Fruit fly (Drosophila melanogaster) whole organism, adult: ENCODE data around the gene CG34327.

Experiments
- CG11617 ChIP-seq: fragments of 200-800 bp; sonication (Bioruptor generic); optimal IDR thresholded peaks from 2 replicates; lab custom pipeline; 2017; ENCODE audit warnings: mild to moderate bottlenecking, missing biosample characterization, missing genetic modification reagents, missing genetic modification characterization
- CG12768 ChIP-seq: fragments of 200-800 bp; sonication (Bioruptor generic); optimal IDR thresholded peaks from 2 replicates; lab custom pipeline; 2017; ENCODE audit warnings: missing biosample characterization, missing genetic modification characterization, mild to moderate bottlenecking, moderate library complexity, missing genetic modification reagents
- CG14711 ChIP-seq: fragments of 200-800 bp; sonication (Bioruptor generic); optimal IDR thresholded peaks from 2 replicates; lab custom pipeline; 2018; ENCODE audit warnings: missing biosample characterization, mild to moderate bottlenecking, missing genetic modification characterization, moderate library complexity
- CG1620 ChIP-seq: fragments of 200-800 bp; sonication (Bioruptor generic); optimal IDR thresholded peaks from 2 replicates; lab custom pipeline; 2016; ENCODE audit warnings: missing biosample characterization, missing genetic modification characterization
- CG33017 ChIP-seq: fragments of 200-800 bp; sonication (Bioruptor generic); optimal IDR thresholded peaks from 2 replicates; lab custom pipeline; 2018; ENCODE audit warnings: missing biosample characterization, mild to moderate bottlenecking, missing genetic modification characterization, moderate library complexity
- CG5204 ChIP-seq: fragments of 200-800 bp; sonication (Bioruptor generic); optimal IDR thresholded peaks from 2 replicates; lab custom pipeline; 2016; ENCODE audit warnings: missing biosample characterization, missing genetic modification characterization
- CG7045 ChIP-seq: fragments of 200-800 bp; sonication (Bioruptor generic); optimal IDR thresholded peaks from 2 replicates; lab custom pipeline; 2017; ENCODE audit warnings: missing biosample characterization, mild to moderate bottlenecking, missing genetic modification characterization
- CG7101 ChIP-seq: fragments of 200-800 bp; sonication (Bioruptor generic); optimal IDR thresholded peaks from 2 replicates; lab custom pipeline; 2018; ENCODE audit warnings: missing biosample characterization, mild to moderate bottlenecking, missing genetic modification characterization, moderate library complexity
- Clk ChIP-seq: fragments of 200-800 bp; sonication (Bioruptor generic); optimal IDR thresholded peaks from 2 replicates; lab custom pipeline; 2017; ENCODE audit warnings: missing biosample characterization, missing genetic modification characterization
- Crg-1 ChIP-seq: fragments of 200-800 bp; sonication (Bioruptor generic); optimal IDR thresholded peaks from 2 replicates; lab custom pipeline; 2016; ENCODE audit warnings: missing biosample characterization, missing genetic modification characterization
- Hr96 ChIP-seq: fragments of 200-800 bp; sonication (Bioruptor generic); optimal IDR thresholded peaks from 2 replicates; lab custom pipeline; 2016; ENCODE audit warnings: missing biosample characterization, missing genetic modification characterization
- Mnt ChIP-seq: fragments of 200-800 bp; sonication (Bioruptor generic); optimal IDR thresholded peaks from 2 replicates; lab custom pipeline; 2016; ENCODE audit warnings: missing biosample characterization, mild to moderate bottlenecking, missing genetic modification characterization
- bab1 ChIP-seq: fragments of 200-800 bp; sonication (Bioruptor generic); optimal IDR thresholded peaks from 3 replicates; lab custom pipeline; 2019; ENCODE audit warnings: missing biosample characterization, mild to moderate bottlenecking, missing genetic modification characterization, moderate library complexity
- cic ChIP-seq: fragments of 200-800 bp; sonication (Bioruptor generic); optimal IDR thresholded peaks from 2 replicates; lab custom pipeline; 2017; ENCODE audit warnings: missing biosample characterization, mild to moderate bottlenecking, missing genetic modification characterization, moderate library complexity
- cnc ChIP-seq, 2 experiments: fragments of >200 bp; optimal IDR thresholded peaks; 2 replicates each; lab custom pipeline; 2017
- kay ChIP-seq: fragments of 200-800 bp; sonication (Bioruptor generic); peaks from one replicate; lab custom pipeline; 2016; ENCODE audit warnings: missing biosample characterization, missing genetic modification characterization, borderline replicate concordance
- ovo ChIP-seq: fragments of 200-800 bp; sonication (Bioruptor generic); optimal IDR thresholded peaks from 2 replicates; lab custom pipeline; 2016; ENCODE audit warnings: missing biosample characterization, missing genetic modification characterization
- pad ChIP-seq: fragments of 200-800 bp; sonication (Bioruptor generic); optimal IDR thresholded peaks from 3 replicates; lab custom pipeline; 2017; ENCODE audit warnings: missing biosample characterization, missing genetic modification characterization, mild to moderate bottlenecking, moderate library complexity, missing genetic modification reagents
- tj ChIP-seq: fragments of 200-800 bp; sonication (Bioruptor generic); optimal IDR thresholded peaks from 3 replicates; lab custom pipeline; 2017; ENCODE audit warnings: missing biosample characterization, mild to moderate bottlenecking, missing genetic modification characterization, moderate library complexity
- toe ChIP-seq: fragments of 200-800 bp; sonication (Bioruptor generic); optimal IDR thresholded peaks from 2 replicates; lab custom pipeline; 2016; ENCODE audit warnings: missing biosample characterization, missing genetic modification characterization

Gene CG34327

dm6 chrX:17187495-17187894 is 36.1 kb downstream of the CG34327 start:
- TF ChIP-seq Hr96 (GFP tag; lab: Kevin White, UChicago): no peak
- TF ChIP-seq bab1 (GFP tag; lab: Kevin White, UChicago): peak; percentile 12
- no peak for TF ChIP-seq CG7045
- no peak for TF ChIP-seq kay
- TF ChIP-seq CG1620: no peak
- TF ChIP-seq CG33017: no peak
- TF ChIP-seq CG14711 (tag; lab: Kevin White, UChicago): no peak

- TF ChIP-seq Clk (GFP tag; lab: Kevin White, UChicago) (no peak), bab1 (GFP tag; lab: Kevin White, UChicago) (no peak), tj (GFP tag; lab: Kevin White, UChicago) (no peak), CG1620 (no peak), cic (GFP tag; lab: Kevin White, UChicago) (peak; percentile 79), Mnt (GFP tag; lab: Kevin White, UChicago) (peak; percentile 19), CG5204 (GFP tag; lab: Kevin White, UChicago) (no peak), pad (no peak), CG12768 (GFP tag; lab: Kevin White, UChicago) (no peak), CG11617 (GFP tag; lab: Kevin White, UChicago) (no peak), Hr96 (GFP tag; lab: Kevin White, UChicago) (no peak), CG7101 (tag; lab: Kevin White, UChicago) (peak; percentile 7), kay (peak; percentile 60), ovo (GFP tag; lab: Kevin White, UChicago) (no peak), cnc (optimal IDR thresholded peaks at IDR 0.05; lab: Kevin White, UChicago) (no peak), CG7045 (no peak), Crg-1 (GFP tag; lab: Kevin White, UChicago) (no peak), toe (GFP tag; lab: Kevin White, UChicago) (no peak)
Observed at dm6 chrX:17186432-17186831, 37.2 kb downstream of the CG34327 start.

dm6 chrX:17183486-17183885 is 40.1 kb downstream of the CG34327 start:
- TF ChIP-seq CG7045: no peak
- no peak for TF ChIP-seq kay
- no peak for TF ChIP-seq tj (GFP tag; lab: Kevin White, UChicago)
- no peak for TF ChIP-seq CG5204 (GFP tag; lab: Kevin White, UChicago)
- peak; percentile 47 for TF ChIP-seq CG1620
- TF ChIP-seq cic (GFP tag; lab: Kevin White, UChicago): no peak
- no peak for TF ChIP-seq bab1 (GFP tag; lab: Kevin White, UChicago)
- no peak for TF ChIP-seq CG12768 (GFP tag; lab: Kevin White, UChicago)
- peak; percentile 70 for TF ChIP-seq Crg-1 (GFP tag; lab: Kevin White, UChicago)
- no peak for TF ChIP-seq CG11617 (GFP tag; lab: Kevin White, UChicago)
- no peak for TF ChIP-seq toe (GFP tag; lab: Kevin White, UChicago)
- TF ChIP-seq Hr96 (GFP tag; lab: Kevin White, UChicago): no peak
- peak; percentile 0 for TF ChIP-seq pad
- TF ChIP-seq CG14711 (tag; lab: Kevin White, UChicago): peak; percentile 23
- TF ChIP-seq ovo (GFP tag; lab: Kevin White, UChicago): no peak
- peak; percentile 16 for TF ChIP-seq Mnt (GFP tag; lab: Kevin White, UChicago)
- no peak for TF ChIP-seq Clk (GFP tag; lab: Kevin White, UChicago)
- no peak for TF ChIP-seq cnc (optimal IDR thresholded peaks at IDR 0.05; lab: Kevin White, UChicago)
- no peak for TF ChIP-seq CG33017
- TF ChIP-seq CG7101 (tag; lab: Kevin White, UChicago): peak; percentile 43

dm6 chrX:17181264-17182198 is 42.1 kb downstream of the CG34327 start:
- TF ChIP-seq kay (peak; percentile 35), CG7045 (no peak), CG14711 (tag; lab: Kevin White, UChicago) (peak; percentile 6)

- TF ChIP-seq CG5204 (GFP tag; lab: Kevin White, UChicago) (no peak), ovo (GFP tag; lab: Kevin White, UChicago) (no peak), toe (GFP tag; lab: Kevin White, UChicago) (no peak), pad (no peak), tj (GFP tag; lab: Kevin White, UChicago) (no peak), CG14711 (tag; lab: Kevin White, UChicago) (no peak)
Observed at dm6 chrX:17180523-17180922, 43.1 kb downstream of the CG34327 start.

dm6 chrX:17178484-17178921 is 45.1 kb downstream of the CG34327 start:
- TF ChIP-seq pad (peak; percentile 84), CG12768 (GFP tag; lab: Kevin White, UChicago) (peak; percentile 90), kay (peak; percentile 77), Hr96 (GFP tag; lab: Kevin White, UChicago) (peak; percentile 86), CG1620 (peak; percentile 26), CG11617 (GFP tag; lab: Kevin White, UChicago) (peak; percentile 61), tj (GFP tag; lab: Kevin White, UChicago) (no peak), Mnt (GFP tag; lab: Kevin White, UChicago) (no peak), Clk (GFP tag; lab: Kevin White, UChicago) (peak; percentile 68), CG14711 (tag; lab: Kevin White, UChicago) (peak; percentile 94), cic (GFP tag; lab: Kevin White, UChicago) (peak; percentile 75), ovo (GFP tag; lab: Kevin White, UChicago) (no peak), CG33017 (no peak), Crg-1 (GFP tag; lab: Kevin White, UChicago) (no peak), bab1 (GFP tag; lab: Kevin White, UChicago) (peak; percentile 99), CG5204 (GFP tag; lab: Kevin White, UChicago) (peak; percentile 56), CG7101 (tag; lab: Kevin White, UChicago) (peak; percentile 56), cnc (optimal IDR thresholded peaks at IDR 0.05; lab: Kevin White, UChicago) (no peak), CG7045 (peak; percentile 86), toe (GFP tag; lab: Kevin White, UChicago) (peak; percentile 62)
